Fruit fly (Drosophila melanogaster): ENCODE measurements around the gene CG32485.

The CG32485 gene

dm6 chr3L:3081146-3081872 lies 31.2 kb downstream of the CG32485 start (continued):
- TF ChIP-seq Poxn (GFP tag; IDR thresholded peaks at IDR 0.05) (peak; percentile 94), tin (GFP tag; optimal IDR thresholded peaks at IDR 0.05) (peak; percentile 99), CG4707 (GFP tag; optimal IDR thresholded peaks at IDR 0.05) (peak; percentile 99), repo (GFP tag; optimal IDR thresholded peaks at IDR 0.05) (peak; percentile 91), tup (GFP tag; optimal IDR thresholded peaks at IDR 0.05) (peak; percentile 97), NC2β (GFP tag; optimal IDR thresholded peaks at IDR 0.05) (peak; percentile 97), Nf-YA (GFP tag; IDR thresholded peaks at IDR 0.05) (peak; percentile 96), zf30C (GFP tag; optimal IDR thresholded peaks at IDR 0.05) (peak; percentile 44), Dad (GFP tag; optimal IDR thresholded peaks at IDR 0.05) (peak; percentile 97), trh (GFP tag; optimal IDR thresholded peaks at IDR 0.05) (peak; percentile 95), HLH3B (GFP tag; IDR thresholded peaks at IDR 0.05) (peak; percentile 99), CG5245 (GFP tag; optimal IDR thresholded peaks at IDR 0.05) (peak; percentile 97), CG5180 (GFP tag; optimal IDR thresholded peaks at IDR 0.05) (peak; percentile 91), CG15479 (GFP tag; optimal IDR thresholded peaks at IDR 0.05) (peak; percentile 19), Fer3 (tag; optimal IDR thresholded peaks at IDR 0.05) (peak; percentile 99), CG3281 (GFP tag; optimal IDR thresholded peaks at IDR 0.05) (peak; percentile 99), Atf6 (GFP tag; IDR thresholded peaks at IDR 0.05) (peak; percentile 99), PHDP (tag; optimal IDR thresholded peaks at IDR 0.05) (peak; percentile 99), Mes4 (GFP tag; optimal IDR thresholded peaks at IDR 0.05) (peak; percentile 94), Xrp1 (GFP tag; IDR thresholded peaks at IDR 0.05) (peak; percentile 99), Chrac-16 (GFP tag; optimal IDR thresholded peaks at IDR 0.05) (peak; percentile 99), mirr (GFP tag; optimal IDR thresholded peaks at IDR 0.05) (peak; percentile 97), CG1529 (GFP tag; optimal IDR thresholded peaks at IDR 0.05) (peak; percentile 98), CG3163 (GFP tag; optimal IDR thresholded peaks at IDR 0.05) (peak; percentile 78), en (GFP tag; optimal IDR thresholded peaks at IDR 0.05) (peak; percentile 92), D19A (tag; optimal IDR thresholded peaks at IDR 0.05) (peak; percentile 95), NC2α (GFP tag; optimal IDR thresholded peaks at IDR 0.05) (peak; percentile 91), Sox100B (GFP tag; optimal IDR thresholded peaks at IDR 0.05) (peak; percentile 97), CG9817 (tag; optimal IDR thresholded peaks at IDR 0.05) (peak; percentile 97), CG7963 (GFP tag; IDR thresholded peaks at IDR 0.05; ENCODE audit: partially characterized antibody) (peak; percentile 75), emc (GFP tag; optimal IDR thresholded peaks at IDR 0.05) (peak; percentile 91), Opbp (GFP tag; IDR thresholded peaks at IDR 0.05; ENCODE audit: partially characterized antibody) (peak; percentile 83), chif (GFP tag; optimal IDR thresholded peaks at IDR 0.05) (peak; percentile 93 to 97), CG7556 (GFP tag; optimal IDR thresholded peaks at IDR 0.05) (peak; percentile 98), HHEX (GFP tag; optimal IDR thresholded peaks at IDR 0.05) (peak; percentile 99), hth (optimal IDR thresholded peaks at IDR 0.05) (no peak), Neu2 (GFP tag; optimal IDR thresholded peaks at IDR 0.05; ENCODE audit: borderline replicate concordance) (peak; percentile 66), CG11456 (GFP tag; IDR thresholded peaks at IDR 0.05) (peak; percentile 98), CG8765 (GFP tag; IDR thresholded peaks at IDR 0.05) (peak; percentile 96), CG10979 (tag; optimal IDR thresholded peaks at IDR 0.05) (peak; percentile 98), CG32532 (GFP tag; IDR thresholded peaks at IDR 0.05) (peak; percentile 99), cad (GFP tag; optimal IDR thresholded peaks at IDR 0.05) (peak; percentile 49), Stat92E (GFP tag; optimal IDR thresholded peaks at IDR 0.05) (peak in 1 of 3 experiments; percentile 86), CG33557 (GFP tag; optimal IDR thresholded peaks at IDR 0.05) (peak; percentile 96), CG34422 (GFP tag; IDR thresholded peaks at IDR 0.05) (peak; percentile 99), ara (GFP tag; IDR thresholded peaks at IDR 0.05) (peak; percentile 98), CG11247 (GFP tag; IDR thresholded peaks at IDR 0.05) (peak; percentile 98), TFAM (GFP tag; optimal IDR thresholded peaks at IDR 0.05) (peak; percentile 95), Ravus (GFP tag; IDR thresholded peaks at IDR 0.05) (peak; percentile 96)

Data from whole organism, embryonic.